Fruit fly (Drosophila melanogaster) whole organism, embryonic: ENCODE data around the gene CG31388.

Experiments
- Atf-2 ChIP-seq: fragments of 200-800 bp; sonication (Bioruptor generic); optimal IDR thresholded peaks from 2 replicates; lab custom pipeline; 2016; ENCODE audit warnings: missing biosample characterization, missing genetic modification characterization
- CG10147 ChIP-seq: fragments of 200-800 bp; sonication (Bioruptor generic); optimal IDR thresholded peaks from 2 replicates; lab custom pipeline; 2019; ENCODE audit warnings: missing biosample characterization, mild to moderate bottlenecking, missing genetic modification characterization, moderate library complexity
- CG1233 ChIP-seq: fragments of 200-800 bp; sonication (Bioruptor generic); optimal IDR thresholded peaks from 4 replicates; lab custom pipeline; 2018; ENCODE audit warnings: missing biosample characterization, mild to moderate bottlenecking, missing genetic modification characterization
- CG13296 ChIP-seq: fragments of 200-800 bp; sonication (Bioruptor generic); optimal IDR thresholded peaks from 3 replicates; lab custom pipeline; 2018; ENCODE audit warnings: missing biosample characterization, mild to moderate bottlenecking, missing genetic modification characterization
- CG13894 ChIP-seq: fragments of 200-800 bp; sonication (Bioruptor generic); optimal IDR thresholded peaks from 3 replicates; lab custom pipeline; 2018; ENCODE audit warnings: missing biosample characterization, mild to moderate bottlenecking, missing genetic modification characterization, moderate library complexity
- CG15011 ChIP-seq: fragments of 200-800 bp; sonication (Bioruptor generic); optimal IDR thresholded peaks from 3 replicates; lab custom pipeline; 2018; ENCODE audit warnings: missing biosample characterization, mild to moderate bottlenecking, missing genetic modification characterization
- CG16779 ChIP-seq: fragments of 200-800 bp; sonication (Bioruptor generic); IDR thresholded peaks from 2 replicates; pipeline ENCODE4 v1.3.6; 2022; ENCODE audit warnings: missing biosample characterization, missing genetic modification characterization
- CG16815 ChIP-seq: fragments of 200-800 bp; sonication (Bioruptor generic); optimal IDR thresholded peaks from 3 replicates; lab custom pipeline; 2017; ENCODE audit warnings: missing biosample characterization, mild to moderate bottlenecking, missing genetic modification characterization
- CG17186 ChIP-seq: fragments of 200-800 bp; sonication (Bioruptor generic); optimal IDR thresholded peaks from 3 replicates; lab custom pipeline; 2017; ENCODE audit warnings: missing biosample characterization, missing genetic modification reagents, missing genetic modification characterization
- CG3838 ChIP-seq: fragments of 200-800 bp; sonication (Bioruptor generic); optimal IDR thresholded peaks from 3 replicates; lab custom pipeline; 2016; ENCODE audit warnings: missing biosample characterization, missing genetic modification characterization
- CG6254 ChIP-seq: fragments of 200-800 bp; sonication (Bioruptor generic); optimal IDR thresholded peaks from 3 replicates; lab custom pipeline; 2017; ENCODE audit warnings: mild to moderate bottlenecking, missing biosample characterization, missing genetic modification reagents, missing genetic modification characterization
- CG6854 ChIP-seq: fragments of 200-800 bp; sonication (Bioruptor generic); optimal IDR thresholded peaks from 3 replicates; lab custom pipeline; 2017; ENCODE audit warnings: missing biosample characterization, mild to moderate bottlenecking, missing genetic modification characterization
- CG7839 ChIP-seq: fragments of 200-800 bp; sonication (Bioruptor generic); optimal IDR thresholded peaks from 3 replicates; lab custom pipeline; 2018; ENCODE audit warnings: missing biosample characterization, mild to moderate bottlenecking, missing genetic modification characterization, moderate library complexity
- CG8765 ChIP-seq: fragments of 200-800 bp; sonication (Bioruptor generic); IDR thresholded peaks from 2 replicates; pipeline ENCODE4 v1.3.6; 2022; ENCODE audit warnings: missing biosample characterization, missing genetic modification characterization
- CG9215 ChIP-seq: fragments of 200-800 bp; sonication (Bioruptor generic); IDR thresholded peaks from 2 replicates; pipeline ENCODE4 v1.3.6; 2022; ENCODE audit warnings: missing biosample characterization, missing genetic modification characterization
- CG9817 ChIP-seq: fragments of 200-800 bp; sonication (Bioruptor generic); optimal IDR thresholded peaks from 2 replicates; lab custom pipeline; 2018; ENCODE audit warnings: missing biosample characterization, mild to moderate bottlenecking, missing genetic modification characterization, moderate library complexity
- CG9876 ChIP-seq: fragments of 200-800 bp; sonication (Bioruptor generic); optimal IDR thresholded peaks from 2 replicates; lab custom pipeline; 2016; ENCODE audit warnings: missing biosample characterization, missing genetic modification characterization
- CoRest ChIP-seq: fragments of 200-800 bp; sonication (Bioruptor generic); optimal IDR thresholded peaks from 3 replicates; lab custom pipeline; 2018; ENCODE audit warnings: missing biosample characterization, mild to moderate bottlenecking, missing genetic modification characterization, moderate library complexity
- E2f2 ChIP-seq: fragments of 200-800 bp; sonication (Bioruptor generic); IDR thresholded peaks from 2 replicates; pipeline ENCODE4 v1.3.6; 2022; ENCODE audit warnings: missing biosample characterization, missing genetic modification characterization
- Fer3 ChIP-seq: fragments of 200-800 bp; sonication (Bioruptor generic); optimal IDR thresholded peaks from 2 replicates; lab custom pipeline; 2018; ENCODE audit warnings: missing biosample characterization, mild to moderate bottlenecking, missing genetic modification characterization, moderate library complexity
- Hand ChIP-seq: fragments of 200-800 bp; sonication (Bioruptor generic); optimal IDR thresholded peaks from 2 replicates; lab custom pipeline; 2017; ENCODE audit warnings: mild to moderate bottlenecking, missing biosample characterization, missing genetic modification reagents, missing genetic modification characterization
- HmgZ ChIP-seq: fragments of 200-800 bp; sonication (Bioruptor generic); optimal IDR thresholded peaks from 2 replicates; lab custom pipeline; 2018; ENCODE audit warnings: missing biosample characterization, mild to moderate bottlenecking, missing genetic modification characterization
- Hr51 ChIP-seq, 2 experiments: fragments of 200-800 bp; sonication (Bioruptor generic); optimal IDR thresholded peaks; 2 replicates in 1 of 2; 3 replicates in 1 of 2; lab custom pipeline; 2016 to 2018; ENCODE audit warnings: missing biosample characterization in 2 of 2, missing genetic modification characterization in 2 of 2, mild to moderate bottlenecking in 1 of 2, moderate library complexity in 1 of 2
- Mrtf ChIP-seq: fragments of 200-800 bp; sonication (Bioruptor generic); IDR thresholded peaks from 3 replicates; pipeline ENCODE4 v1.3.6; 2022; ENCODE audit warnings: missing biosample characterization, missing genetic modification characterization
- Nf-YA ChIP-seq: fragments of 200-800 bp; sonication (Bioruptor generic); IDR thresholded peaks from 2 replicates; pipeline ENCODE4 v1.3.6; 2022; ENCODE audit warnings: missing biosample characterization, missing genetic modification characterization
- Nf-YC ChIP-seq: fragments of 200-800 bp; optimal IDR thresholded peaks from 3 replicates; lab custom pipeline; 2019; ENCODE audit warnings: missing biosample characterization, mild to moderate bottlenecking, missing genetic modification characterization, moderate library complexity
- Oli ChIP-seq: fragments of 200-800 bp; sonication (Bioruptor generic); optimal IDR thresholded peaks from 2 replicates; lab custom pipeline; 2018; ENCODE audit warnings: missing biosample characterization, mild to moderate bottlenecking, missing genetic modification characterization, moderate library complexity
- Rx ChIP-seq: fragments of 200-800 bp; sonication (Bioruptor generic); IDR thresholded peaks from 2 replicates; pipeline ENCODE4 v1.3.6; 2022; ENCODE audit warnings: missing biosample characterization, missing genetic modification characterization
- ap ChIP-seq: fragments of 200-800 bp; sonication (Bioruptor generic); IDR thresholded peaks from 2 replicates; pipeline ENCODE4 v1.3.6; 2022; ENCODE audit warnings: missing biosample characterization, missing genetic modification characterization
- chinmo ChIP-seq: fragments of 200-800 bp; sonication (Bioruptor generic); IDR thresholded peaks from 4 replicates; pipeline ENCODE4 v1.3.6; 2022; ENCODE audit warnings: missing biosample characterization, missing genetic modification characterization; ENCODE audit not compliant: partially characterized antibody
- chn ChIP-seq: fragments of 200-800 bp; sonication (Bioruptor generic); optimal IDR thresholded peaks from 2 replicates; lab custom pipeline; 2016; ENCODE audit warnings: missing biosample characterization, missing genetic modification characterization
- disco-r ChIP-seq: fragments of 200-800 bp; sonication (Bioruptor generic); optimal IDR thresholded peaks from 2 replicates; lab custom pipeline; 2016; ENCODE audit warnings: missing biosample characterization, missing genetic modification characterization
- dm ChIP-seq: fragments of 200-800 bp; sonication (Bioruptor generic); optimal IDR thresholded peaks from 3 replicates; lab custom pipeline; 2016; ENCODE audit warnings: missing biosample characterization, missing genetic modification characterization
- fd64A ChIP-seq: fragments of 200-800 bp; sonication (Bioruptor generic); optimal IDR thresholded peaks from 3 replicates; lab custom pipeline; 2018; ENCODE audit warnings: missing biosample characterization, mild to moderate bottlenecking, missing genetic modification characterization
- gcm ChIP-seq: fragments of 200-800 bp; sonication (Bioruptor generic); optimal IDR thresholded peaks from 2 replicates; lab custom pipeline; 2019; ENCODE audit warnings: missing biosample characterization, mild to moderate bottlenecking, missing genetic modification characterization, moderate library complexity
- jigr1 ChIP-seq: fragments of 200-800 bp; sonication (Bioruptor generic); IDR thresholded peaks from 3 replicates; pipeline ENCODE4 v1.3.6; 2022; ENCODE audit warnings: missing biosample characterization, missing genetic modification characterization
- ken ChIP-seq: fragments of 200-800 bp; sonication (Bioruptor generic); IDR thresholded peaks from 3 replicates; pipeline ENCODE4 v1.3.6; 2022; ENCODE audit warnings: missing biosample characterization, missing genetic modification characterization
- kni ChIP-seq: fragments of 200-800 bp; sonication (Bioruptor generic); optimal IDR thresholded peaks from 3 replicates; lab custom pipeline; 2017; ENCODE audit warnings: mild to moderate bottlenecking, missing biosample characterization, missing genetic modification reagents, missing genetic modification characterization
- oc ChIP-seq: fragments of 200-800 bp; sonication (Bioruptor generic); optimal IDR thresholded peaks from 2 replicates; lab custom pipeline; 2018; ENCODE audit warnings: missing biosample characterization, mild to moderate bottlenecking, missing genetic modification characterization, moderate library complexity
- onecut ChIP-seq: fragments of 200-800 bp; sonication (Bioruptor generic); IDR thresholded peaks from 2 replicates; pipeline ENCODE4 v1.3.6; 2022; ENCODE audit warnings: missing biosample characterization, missing genetic modification characterization
- peb ChIP-seq: fragments of 200-800 bp; sonication (Bioruptor generic); IDR thresholded peaks from 2 replicates; pipeline ENCODE4 v1.3.6; 2022; ENCODE audit warnings: missing biosample characterization, missing genetic modification characterization
- sc ChIP-seq, 3 experiments: fragments of >200 bp in 2 of 3; fragments of 200-800 bp in 1 of 3; sonication (Bioruptor generic) in 1 of 3; optimal IDR thresholded peaks; 2 replicates in 2 of 3; 3 replicates in 1 of 3; lab custom pipeline; 2017; ENCODE audit warnings: mild to moderate bottlenecking in 1 of 3, missing biosample characterization in 1 of 3, missing genetic modification characterization in 1 of 3, missing genetic modification reagents in 1 of 3
- sisA ChIP-seq: fragments of 200-800 bp; sonication (Bioruptor generic); IDR thresholded peaks from 2 replicates; pipeline ENCODE4 v1.3.6; 2022; ENCODE audit warnings: missing biosample characterization, missing genetic modification characterization
- so ChIP-seq: fragments of 200-800 bp; sonication (Bioruptor generic); IDR thresholded peaks from 3 replicates; pipeline ENCODE4 v1.3.6; 2022; ENCODE audit warnings: missing biosample characterization, missing genetic modification characterization
- tgo ChIP-seq: fragments of 200-800 bp; sonication (Bioruptor generic); IDR thresholded peaks from 3 replicates; pipeline ENCODE4 v1.3.6; 2022; ENCODE audit warnings: missing biosample characterization, missing genetic modification characterization
- twi ChIP-seq: fragments of 200-800 bp; optimal IDR thresholded peaks from 2 replicates; lab custom pipeline; 2019; ENCODE audit warnings: missing biosample characterization, mild to moderate bottlenecking, missing genetic modification characterization, moderate library complexity

The CG31388 gene

DNA sequence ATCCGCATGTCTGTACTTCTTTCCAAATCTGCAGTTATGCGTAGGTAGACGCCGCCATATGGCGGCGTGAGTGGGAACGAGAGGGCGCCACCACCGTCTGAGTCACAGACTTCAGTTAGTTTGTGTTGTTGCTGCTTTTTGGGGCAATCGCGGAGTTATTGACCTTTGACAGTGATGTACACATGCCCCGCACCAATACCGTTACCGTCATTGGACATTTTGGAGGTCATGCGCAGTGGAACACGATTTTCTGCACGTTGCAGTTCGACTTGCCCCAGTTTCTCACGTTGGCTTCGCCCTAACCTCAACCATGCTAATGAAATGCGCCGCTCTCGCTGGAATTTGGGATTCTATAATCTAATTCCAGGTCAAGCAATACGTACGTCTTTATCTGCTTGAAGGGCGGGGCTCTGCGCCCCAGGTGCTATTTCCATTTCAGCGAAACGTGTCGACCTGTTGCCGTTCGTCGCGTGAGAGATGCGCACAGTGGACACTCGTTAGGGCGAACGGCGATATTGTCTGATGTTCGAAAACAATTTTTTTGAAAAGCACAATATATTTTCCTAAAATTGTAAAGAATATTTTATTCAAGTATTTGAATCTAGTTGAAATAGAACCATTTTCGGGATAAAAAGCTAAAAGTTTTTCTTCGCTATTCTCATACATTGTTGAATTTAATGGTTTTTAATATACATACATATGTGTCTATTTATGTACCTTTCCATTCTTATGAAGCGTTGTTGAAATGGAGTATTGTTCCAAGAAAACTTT lies 26.1 kb upstream of the CG31388 start (continued):
- 0 out of 2 replicates have a peak, but pooled peaks have one; percentile 15 for TF ChIP-seq E2f2 (GFP tag; lab: Robert Waterston, UW)
- TF ChIP-seq so: peak; percentile 64; the same call in 1 of the 3 replicates
- TF ChIP-seq CG6854 (GFP tag; lab: Kevin White, UChicago): peak; percentile 9
- peak; percentile 57 for TF ChIP-seq chn (GFP tag; lab: Kevin White, UChicago)
- no peak for TF ChIP-seq jigr1 (GFP tag; lab: Robert Waterston, UW)
- no peak for TF ChIP-seq fd64A (GFP tag; lab: Kevin White, UChicago)
- TF ChIP-seq Hr51 (GFP tag; optimal IDR thresholded peaks at IDR 0.05; lab: Kevin White, UChicago): peak; percentile 49 to 63
- TF ChIP-seq CoRest: peak; percentile 79
- TF ChIP-seq gcm: peak; percentile 27
- peak; percentile 58 for TF ChIP-seq Oli
- peak; percentile 39; the same call in 1 of the 2 replicates for TF ChIP-seq ap (GFP tag; lab: Robert Waterston, UW)
- peak; percentile 41 for TF ChIP-seq disco-r (GFP tag; lab: Kevin White, UChicago)
- peak; percentile 53 for TF ChIP-seq CG10147 (GFP tag; lab: Kevin White, UChicago)
- TF ChIP-seq peb: peak; percentile 45; the same call in 1 of the 2 replicates

DNA sequence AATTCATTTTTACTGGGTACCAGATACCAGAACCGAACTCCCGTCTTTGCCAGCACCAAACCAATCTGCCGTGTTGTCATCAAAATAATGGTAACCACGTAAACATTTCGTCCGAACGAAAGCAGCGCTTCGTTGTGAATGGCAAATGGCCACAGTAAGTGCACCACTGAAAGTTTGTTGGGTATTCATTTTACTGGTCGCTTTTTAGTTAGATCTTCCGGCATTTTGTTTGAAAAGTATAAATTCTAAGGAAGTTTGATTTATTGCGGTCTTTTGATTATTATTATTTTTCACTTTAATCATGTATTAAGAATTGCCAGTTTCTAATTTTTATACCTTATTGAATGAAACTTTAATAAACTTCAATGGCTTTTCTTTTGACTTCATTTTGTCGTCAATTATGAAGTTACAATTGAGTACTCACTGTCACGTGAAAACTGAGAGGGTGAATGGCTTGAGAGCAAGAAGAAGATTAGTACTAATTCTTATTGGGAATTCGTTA lies 23.1 kb upstream of the CG31388 start, which contains the start of gene ZnT86D:
Gene ZnT86D, minus strand, starts transcription at position 91 of the 502 bp plus-strand sequence.
- no peak for TF ChIP-seq Nf-YA (GFP tag; lab: Robert Waterston, UW)
- peak; percentile 71 for TF ChIP-seq CG7839 (tag; lab: Kevin White, UChicago)
- TF ChIP-seq twi: peak; percentile 29
- TF ChIP-seq CG15011 (GFP tag; lab: Kevin White, UChicago): peak; percentile 21
- no peak for TF ChIP-seq Rx (GFP tag; lab: Robert Waterston, UW)
- no peak for TF ChIP-seq CG17186 (GFP tag; lab: Kevin White, UChicago)
- TF ChIP-seq Atf-2 (GFP tag; lab: Kevin White, UChicago): peak; percentile 5
- peak; percentile 49 for TF ChIP-seq CG16815
- TF ChIP-seq onecut (GFP tag; lab: Robert Waterston, UW): no peak
- TF ChIP-seq kni (GFP tag; lab: Kevin White, UChicago): peak; percentile 64
- TF ChIP-seq CG9817 (tag; lab: Kevin White, UChicago): peak; percentile 64
- peak; percentile 60; the same call in 2 of the 3 replicates for TF ChIP-seq Mrtf
- TF ChIP-seq ken: 0 out of 3 replicates have a peak, but pooled peaks have one; percentile 4
- peak; percentile 35; the same call in 1 of the 2 replicates for TF ChIP-seq sisA (GFP tag; lab: Robert Waterston, UW)
- no peak for TF ChIP-seq disco-r (GFP tag; lab: Kevin White, UChicago)
- TF ChIP-seq dm (GFP tag; lab: Kevin White, UChicago): peak; percentile 21
- peak; percentile 73 for TF ChIP-seq CG9215 (GFP tag; lab: Robert Waterston, UW)
- no peak for TF ChIP-seq oc (tag; lab: Kevin White, UChicago)
- peak; percentile 5 for TF ChIP-seq CG6254 (GFP tag; lab: Kevin White, UChicago)
- TF ChIP-seq Hand (GFP tag; lab: Kevin White, UChicago): peak; percentile 15
- no peak for TF ChIP-seq CG9876
- peak; percentile 23; the same call in 1 of the 3 replicates for TF ChIP-seq tgo
- TF ChIP-seq HmgZ (tag; lab: Kevin White, UChicago): peak; percentile 74
- TF ChIP-seq CG13894 (tag; lab: Kevin White, UChicago): peak; percentile 79
- no peak for TF ChIP-seq CG16779 (GFP tag; lab: Robert Waterston, UW)
- TF ChIP-seq Fer3 (tag; lab: Kevin White, UChicago): peak; percentile 70
- no peak for TF ChIP-seq CG8765 (GFP tag; lab: Robert Waterston, UW)
- peak; percentile 67 for TF ChIP-seq CG13296 (GFP tag; lab: Kevin White, UChicago)
- TF ChIP-seq sc (optimal IDR thresholded peaks at IDR 0.05; lab: Kevin White, UChicago): no peak
- peak; percentile 3 for TF ChIP-seq sc (GFP tag; optimal IDR thresholded peaks at IDR 0.05; lab: Kevin White, UChicago)
- peak; percentile 79 for TF ChIP-seq Nf-YC (tag; lab: Kevin White, UChicago)
- TF ChIP-seq Hr51 (GFP tag; optimal IDR thresholded peaks at IDR 0.05; lab: Kevin White, UChicago): peak; percentile 34 to 62
- TF ChIP-seq CG1233 (GFP tag; lab: Kevin White, UChicago): peak; percentile 46
- peak; percentile 26 for TF ChIP-seq CG3838 (GFP tag; lab: Kevin White, UChicago)
- no peak for TF ChIP-seq chinmo (GFP tag; lab: Robert Waterston, UW)
